Fruit fly (Drosophila melanogaster) whole organism, adult: ENCODE measurements around the gene GlyRS.

Experiments
- CG11617 ChIP-seq: fragments of 200-800 bp; sonication (Bioruptor generic); optimal IDR thresholded peaks from 2 replicates; lab custom pipeline; 2017; ENCODE audit warnings: mild to moderate bottlenecking, missing biosample characterization, missing genetic modification reagents, missing genetic modification characterization
- CG12768 ChIP-seq: fragments of 200-800 bp; sonication (Bioruptor generic); optimal IDR thresholded peaks from 2 replicates; lab custom pipeline; 2017; ENCODE audit warnings: missing biosample characterization, missing genetic modification characterization, mild to moderate bottlenecking, moderate library complexity, missing genetic modification reagents
- CG14711 ChIP-seq: fragments of 200-800 bp; sonication (Bioruptor generic); optimal IDR thresholded peaks from 2 replicates; lab custom pipeline; 2018; ENCODE audit warnings: missing biosample characterization, mild to moderate bottlenecking, missing genetic modification characterization, moderate library complexity
- CG33017 ChIP-seq: fragments of 200-800 bp; sonication (Bioruptor generic); optimal IDR thresholded peaks from 2 replicates; lab custom pipeline; 2018; ENCODE audit warnings: missing biosample characterization, mild to moderate bottlenecking, missing genetic modification characterization, moderate library complexity
- CG5204 ChIP-seq: fragments of 200-800 bp; sonication (Bioruptor generic); optimal IDR thresholded peaks from 2 replicates; lab custom pipeline; 2016; ENCODE audit warnings: missing biosample characterization, missing genetic modification characterization
- CG7045 ChIP-seq: fragments of 200-800 bp; sonication (Bioruptor generic); optimal IDR thresholded peaks from 2 replicates; lab custom pipeline; 2017; ENCODE audit warnings: missing biosample characterization, mild to moderate bottlenecking, missing genetic modification characterization
- CG7101 ChIP-seq: fragments of 200-800 bp; sonication (Bioruptor generic); optimal IDR thresholded peaks from 2 replicates; lab custom pipeline; 2018; ENCODE audit warnings: missing biosample characterization, mild to moderate bottlenecking, missing genetic modification characterization, moderate library complexity
- Clk ChIP-seq: fragments of 200-800 bp; sonication (Bioruptor generic); optimal IDR thresholded peaks from 2 replicates; lab custom pipeline; 2017; ENCODE audit warnings: missing biosample characterization, missing genetic modification characterization
- Crg-1 ChIP-seq: fragments of 200-800 bp; sonication (Bioruptor generic); optimal IDR thresholded peaks from 2 replicates; lab custom pipeline; 2016; ENCODE audit warnings: missing biosample characterization, missing genetic modification characterization
- Hr96 ChIP-seq: fragments of 200-800 bp; sonication (Bioruptor generic); optimal IDR thresholded peaks from 2 replicates; lab custom pipeline; 2016; ENCODE audit warnings: missing biosample characterization, missing genetic modification characterization
- Mnt ChIP-seq: fragments of 200-800 bp; sonication (Bioruptor generic); optimal IDR thresholded peaks from 2 replicates; lab custom pipeline; 2016; ENCODE audit warnings: missing biosample characterization, mild to moderate bottlenecking, missing genetic modification characterization
- bab1 ChIP-seq: fragments of 200-800 bp; sonication (Bioruptor generic); optimal IDR thresholded peaks from 3 replicates; lab custom pipeline; 2019; ENCODE audit warnings: missing biosample characterization, mild to moderate bottlenecking, missing genetic modification characterization, moderate library complexity
- cic ChIP-seq: fragments of 200-800 bp; sonication (Bioruptor generic); optimal IDR thresholded peaks from 2 replicates; lab custom pipeline; 2017; ENCODE audit warnings: missing biosample characterization, mild to moderate bottlenecking, missing genetic modification characterization, moderate library complexity
- cnc ChIP-seq, 2 experiments: fragments of >200 bp; optimal IDR thresholded peaks; 2 replicates each; lab custom pipeline; 2017
- kay ChIP-seq: fragments of 200-800 bp; sonication (Bioruptor generic); peaks from one replicate; lab custom pipeline; 2016; ENCODE audit warnings: missing biosample characterization, missing genetic modification characterization, borderline replicate concordance
- ovo ChIP-seq: fragments of 200-800 bp; sonication (Bioruptor generic); optimal IDR thresholded peaks from 2 replicates; lab custom pipeline; 2016; ENCODE audit warnings: missing biosample characterization, missing genetic modification characterization
- pad ChIP-seq: fragments of 200-800 bp; sonication (Bioruptor generic); optimal IDR thresholded peaks from 3 replicates; lab custom pipeline; 2017; ENCODE audit warnings: missing biosample characterization, missing genetic modification characterization, mild to moderate bottlenecking, moderate library complexity, missing genetic modification reagents
- tj ChIP-seq: fragments of 200-800 bp; sonication (Bioruptor generic); optimal IDR thresholded peaks from 3 replicates; lab custom pipeline; 2017; ENCODE audit warnings: missing biosample characterization, mild to moderate bottlenecking, missing genetic modification characterization, moderate library complexity
- toe ChIP-seq: fragments of 200-800 bp; sonication (Bioruptor generic); optimal IDR thresholded peaks from 2 replicates; lab custom pipeline; 2016; ENCODE audit warnings: missing biosample characterization, missing genetic modification characterization

GlyRS gene

DNA sequence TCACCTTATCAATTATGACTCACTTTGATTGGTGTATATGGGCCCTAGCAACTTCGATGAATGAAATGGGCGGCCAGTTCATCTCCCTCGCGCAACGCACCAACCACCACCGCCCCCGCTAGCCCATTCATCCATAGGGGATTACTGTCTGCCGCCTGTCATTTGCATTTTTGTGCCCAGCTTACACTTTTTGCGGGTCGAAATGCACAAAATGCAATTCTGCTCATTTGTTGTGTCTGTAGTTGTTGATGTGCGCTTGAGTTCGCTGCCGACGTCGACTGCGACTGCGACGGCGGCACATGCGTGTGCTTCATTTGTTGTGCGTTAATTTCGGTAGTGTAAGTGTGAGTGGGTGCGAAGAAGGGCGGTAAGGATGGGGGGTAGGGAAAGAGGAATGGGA, 6.0 kb downstream of the GlyRS start:
- TF ChIP-seq CG11617 (no peak), tj (GFP tag; lab: Kevin White, UChicago) (peak; percentile 93)

DNA sequence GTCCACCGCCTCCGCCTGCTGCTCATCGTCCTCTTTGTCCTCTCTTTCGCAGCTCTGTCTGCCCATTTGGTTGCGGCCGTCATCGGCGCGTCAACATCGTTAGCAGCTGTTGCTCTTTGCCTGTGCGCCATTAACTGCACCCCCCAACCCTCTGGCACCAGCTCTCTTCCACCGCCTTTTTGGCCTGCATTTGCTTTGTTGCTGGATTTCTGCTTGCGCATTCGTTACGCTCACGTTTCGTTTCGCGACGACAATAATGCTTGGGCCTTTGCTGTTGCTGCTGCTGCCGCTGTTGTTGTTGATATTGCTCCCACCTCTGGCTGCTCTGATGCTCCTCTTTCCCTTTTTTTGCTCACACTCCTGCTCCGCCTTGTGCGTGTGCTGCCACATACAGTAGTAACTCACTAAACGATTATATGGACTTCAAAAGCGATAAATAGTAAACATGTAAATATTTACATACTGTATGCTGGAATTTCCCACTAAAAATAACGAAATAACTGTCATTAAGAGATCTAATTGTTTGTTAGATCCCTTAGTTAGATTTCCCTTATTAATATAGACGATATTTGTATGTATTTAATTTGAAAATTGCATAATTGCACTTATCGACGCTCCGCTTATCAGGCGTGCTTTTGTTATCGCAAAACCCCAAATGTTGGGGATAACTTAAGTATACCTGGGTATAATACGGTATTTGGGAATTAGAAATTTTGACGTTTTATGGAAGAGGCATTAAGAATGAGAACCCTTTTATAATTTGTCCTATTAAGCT, 6.9 kb downstream of the GlyRS start:
- TF ChIP-seq kay (GFP tag; lab: Kevin White, UChicago) (no peak), CG14711 (tag; lab: Kevin White, UChicago) (no peak), cnc (optimal IDR thresholded peaks at IDR 0.05; lab: Kevin White, UChicago) (no peak), tj (GFP tag; lab: Kevin White, UChicago) (peak; percentile 86), CG7101 (tag; lab: Kevin White, UChicago) (no peak), Mnt (GFP tag; lab: Kevin White, UChicago) (no peak)

DNA sequence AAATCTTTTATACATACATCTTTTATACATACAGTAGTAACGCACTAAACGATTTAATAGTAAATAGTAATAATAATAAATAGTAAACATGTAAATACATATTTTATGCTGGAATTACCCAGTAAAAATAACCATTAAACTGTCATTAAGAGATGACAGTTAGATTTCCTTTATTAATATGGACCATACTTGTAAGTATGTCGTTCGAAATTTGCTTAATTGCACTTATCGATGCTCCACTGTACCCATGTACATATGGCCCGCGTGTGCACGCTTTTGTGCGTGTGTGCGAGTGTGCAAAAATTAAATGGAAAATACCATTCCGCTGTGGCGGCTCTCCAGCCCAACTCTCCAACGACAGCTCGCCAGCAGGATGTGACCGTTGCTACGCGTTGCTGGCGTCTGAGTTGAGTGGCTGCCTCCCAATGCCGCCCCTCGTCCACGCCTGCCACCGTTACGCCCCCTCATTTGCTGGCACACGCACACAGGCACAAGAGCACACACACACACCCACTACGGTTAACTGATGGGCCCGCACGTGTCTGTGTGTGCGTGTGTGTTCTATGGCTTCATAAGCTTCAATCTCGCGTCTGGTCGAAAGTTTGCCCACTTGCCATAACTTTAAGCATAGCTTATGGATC, 7.8 kb downstream of the GlyRS start:
- TF ChIP-seq Mnt (GFP tag; lab: Kevin White, UChicago) (no peak), Clk (no peak), pad (GFP tag; lab: Kevin White, UChicago) (peak; percentile 56), toe (GFP tag; lab: Kevin White, UChicago) (no peak), cic (no peak), bab1 (GFP tag; lab: Kevin White, UChicago) (no peak), tj (GFP tag; lab: Kevin White, UChicago) (no peak), Hr96 (no peak)

DNA sequence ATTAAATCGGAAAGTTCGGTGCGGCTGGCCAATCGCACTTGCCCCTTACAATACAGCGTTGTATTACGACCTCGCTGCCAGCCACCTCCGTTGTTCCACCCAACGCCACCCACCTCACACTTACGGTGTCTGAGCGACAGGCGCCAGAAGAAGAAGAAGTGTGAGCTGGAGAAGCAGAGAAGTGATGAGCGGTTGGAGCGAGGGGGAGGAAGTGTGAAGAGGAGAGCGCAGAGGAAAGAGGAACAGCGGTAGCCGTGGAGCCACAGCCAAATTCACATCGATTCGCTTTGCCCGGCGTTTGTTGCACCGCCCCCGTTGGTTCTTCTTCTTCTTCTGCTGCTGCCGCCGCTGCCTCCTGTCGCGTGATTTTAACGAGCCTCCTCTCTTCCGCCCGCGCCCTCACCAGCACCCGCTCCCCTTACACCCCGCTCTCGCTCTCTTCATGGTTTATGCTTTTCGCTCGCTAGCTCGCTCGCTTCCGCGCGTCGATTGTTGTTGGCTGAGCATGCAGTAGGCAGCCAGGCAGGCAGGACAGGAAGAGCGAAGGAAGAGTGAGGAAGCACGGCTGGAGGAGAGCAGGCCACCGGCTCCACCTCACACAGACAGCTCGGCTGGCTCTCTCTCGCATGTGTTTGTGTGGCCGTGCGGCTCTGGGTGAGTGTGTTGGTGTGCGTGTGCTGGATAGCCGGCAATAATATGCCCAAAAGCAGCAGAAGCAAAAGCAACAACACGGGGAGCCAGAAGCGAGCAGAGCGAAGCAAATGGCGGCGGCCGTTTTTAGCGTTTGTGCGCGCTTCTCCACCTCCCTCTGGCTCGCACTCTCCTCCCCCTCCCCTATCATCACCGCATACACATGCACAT, 9.3 kb downstream of the GlyRS start:
- TF ChIP-seq tj (GFP tag; lab: Kevin White, UChicago) (peak; percentile 6), CG7101 (tag; lab: Kevin White, UChicago) (no peak), bab1 (GFP tag; lab: Kevin White, UChicago) (no peak), pad (GFP tag; lab: Kevin White, UChicago) (peak; percentile 46), CG5204 (GFP tag; lab: Kevin White, UChicago) (no peak), CG7045 (GFP tag; lab: Kevin White, UChicago) (no peak)

DNA sequence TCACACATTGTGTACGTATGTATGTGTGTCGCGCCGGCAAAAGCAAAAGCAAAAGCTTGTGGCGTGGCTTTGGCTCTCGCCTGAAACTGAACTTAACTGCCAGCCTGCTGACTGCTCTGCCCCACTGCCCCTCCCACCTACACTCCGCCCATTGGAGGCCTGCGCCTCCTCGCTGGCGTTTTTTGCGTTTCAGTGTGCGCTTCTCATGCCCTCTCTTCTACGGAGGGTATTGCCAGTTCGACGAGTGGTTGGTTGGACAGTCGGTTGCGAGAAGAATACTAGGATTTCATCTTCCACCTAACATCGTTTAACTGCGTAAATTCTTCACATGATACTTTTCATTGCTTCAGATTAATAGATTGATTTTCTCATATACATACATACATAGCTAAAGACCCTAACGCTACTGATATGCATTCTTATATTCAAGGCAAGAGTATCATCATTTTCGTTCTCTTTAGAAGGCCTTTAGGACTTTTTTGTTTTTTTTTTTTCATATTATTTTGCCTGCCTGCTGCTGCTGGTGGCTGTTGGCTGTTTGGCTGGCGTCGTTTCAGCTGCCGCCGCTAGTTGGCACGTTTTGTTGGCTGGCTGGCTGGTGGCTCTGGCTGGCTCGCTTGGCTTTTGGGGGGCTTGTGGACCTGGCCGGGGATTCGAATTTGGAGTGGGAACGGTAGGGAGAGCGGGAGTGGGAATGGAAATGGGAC, 10.1 kb downstream of the GlyRS start:
- TF ChIP-seq CG5204 (GFP tag; lab: Kevin White, UChicago) = peak; percentile 51
- TF ChIP-seq CG12768 (GFP tag; lab: Kevin White, UChicago) = peak; percentile 22
- peak; percentile 38 for TF ChIP-seq Hr96
- no peak for TF ChIP-seq cnc (optimal IDR thresholded peaks at IDR 0.05; lab: Kevin White, UChicago)
- TF ChIP-seq Crg-1 = no peak
- TF ChIP-seq cic = no peak
- TF ChIP-seq bab1 (GFP tag; lab: Kevin White, UChicago) = no peak
- peak; percentile 23 for TF ChIP-seq CG7101 (tag; lab: Kevin White, UChicago)
- no peak for TF ChIP-seq Clk
- peak; percentile 39 for TF ChIP-seq CG33017
- no peak for TF ChIP-seq CG14711 (tag; lab: Kevin White, UChicago)

DNA sequence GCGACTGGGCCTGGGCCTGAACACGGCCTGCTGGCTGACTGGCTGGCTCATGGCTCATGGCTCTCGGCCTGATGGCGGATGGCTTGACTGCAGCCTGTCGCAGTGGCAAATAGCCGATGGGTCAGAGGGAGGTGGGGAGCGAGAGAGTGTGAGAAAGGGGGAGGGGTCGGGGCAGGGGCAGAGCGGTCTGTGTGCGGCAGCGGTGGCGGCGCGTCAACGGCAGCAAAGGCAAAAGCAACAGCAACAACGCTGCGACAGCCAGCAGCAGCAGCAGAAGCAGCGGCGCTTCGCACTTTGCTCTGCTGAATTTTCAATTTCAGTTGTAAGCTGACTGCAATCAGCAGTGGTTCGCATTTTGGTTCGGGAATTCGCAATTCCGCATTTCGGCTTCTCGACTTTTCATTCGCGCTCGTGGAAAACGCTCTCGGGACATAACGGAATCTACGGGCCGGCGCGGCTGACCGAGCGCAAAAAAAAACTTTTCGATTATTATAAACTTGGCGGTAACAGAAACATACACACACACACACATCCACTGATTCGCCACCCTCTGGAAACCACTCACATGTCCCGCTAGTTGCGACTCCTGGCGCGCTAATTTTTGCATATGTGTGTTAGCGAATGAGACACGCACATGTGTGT, 10.7 kb downstream of the GlyRS start, which contains the start of gene CG45071:
Gene CG45071 (plus strand): TSS at position 317 of the 642 bp plus-strand sequence.
- TF ChIP-seq CG33017 (no peak), pad (GFP tag; lab: Kevin White, UChicago) (peak; percentile 26), toe (GFP tag; lab: Kevin White, UChicago) (no peak), tj (GFP tag; lab: Kevin White, UChicago) (peak; percentile 94), ovo (GFP tag; lab: Kevin White, UChicago) (peak; percentile 52)
